Fruit fly (Drosophila melanogaster): ENCODE data around the gene Ubi-p5E.

DNA sequence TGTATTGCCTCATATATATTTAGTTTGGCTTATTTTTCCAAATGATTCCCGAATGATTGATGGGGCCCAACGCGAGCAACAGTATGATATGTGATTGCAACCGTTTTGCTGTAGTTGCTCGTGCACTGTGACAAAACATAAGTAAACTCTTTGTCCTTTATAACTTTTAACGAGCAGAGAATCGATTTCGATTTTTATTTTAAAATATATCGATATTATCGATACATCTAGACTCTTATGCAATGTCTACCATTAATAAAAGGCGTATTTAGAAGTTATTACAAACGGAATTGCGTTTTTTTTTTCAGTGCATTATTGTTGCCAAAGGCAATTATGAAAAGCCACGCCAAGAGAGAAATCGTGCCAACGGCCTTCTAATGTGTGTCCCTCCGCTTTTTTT is 36.1 kb upstream of the Ubi-p5E start:
- TF ChIP-seq pan (optimal IDR thresholded peaks at IDR 0.05): no peak
- TF ChIP-seq fru (GFP tag; optimal IDR thresholded peaks at IDR 0.05): no peak
- TF ChIP-seq Myc (optimal IDR thresholded peaks at IDR 0.05): no peak
- TF ChIP-seq woc (GFP tag; optimal IDR thresholded peaks at IDR 0.05): no peak
- TF ChIP-seq Abd-B (GFP tag; optimal IDR thresholded peaks at IDR 0.05): no peak
- no peak for TF ChIP-seq br (GFP tag; optimal IDR thresholded peaks at IDR 0.05)
- no peak for TF ChIP-seq usp (GFP tag; optimal IDR thresholded peaks at IDR 0.05)
- no peak for TF ChIP-seq jim (GFP tag; optimal IDR thresholded peaks at IDR 0.05)
- no peak for TF ChIP-seq OdsH (GFP tag; optimal IDR thresholded peaks at IDR 0.05)
- TF ChIP-seq h (GFP tag; optimal IDR thresholded peaks at IDR 0.05): no peak
- no peak for TF ChIP-seq lola (GFP tag; optimal IDR thresholded peaks at IDR 0.05)
- no peak for TF ChIP-seq N (GFP tag; optimal IDR thresholded peaks at IDR 0.05)
